Fruit fly (Drosophila melanogaster): Measurements from ENCODE around the gene CG13713.

CG13713 gene

DNA sequence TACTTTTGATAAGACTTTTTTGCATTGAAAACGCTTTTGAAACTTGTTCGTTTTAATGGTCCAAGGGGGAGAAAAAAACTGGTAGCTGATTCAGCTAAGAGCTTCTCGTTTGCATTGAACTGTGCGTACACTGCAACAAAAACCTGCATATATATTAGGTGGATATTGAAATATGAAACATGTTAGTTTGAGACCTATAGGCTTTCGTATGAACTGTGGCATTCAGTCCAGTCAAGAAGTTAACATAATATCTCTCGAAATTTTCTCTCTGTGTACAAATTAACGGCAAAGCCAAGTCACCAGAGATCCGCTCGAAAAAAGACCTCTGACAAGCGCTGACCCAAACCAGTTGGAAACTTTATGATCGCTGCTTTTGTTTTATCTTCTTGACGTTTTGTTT, 631 bp downstream of the CG13713 start (continued):
- TF ChIP-seq stc (GFP tag; IDR thresholded peaks at IDR 0.05) (peak; percentile 84), CG1024 (GFP tag; IDR thresholded peaks at IDR 0.05) (peak; percentile 82), abd-A (tag; optimal IDR thresholded peaks at IDR 0.05) (peak; percentile 52), CG6683 (GFP tag; optimal IDR thresholded peaks at IDR 0.05) (peak; percentile 40), CG11695 (GFP tag; IDR thresholded peaks at IDR 0.05) (peak; percentile 75), CG18476 (GFP tag; optimal IDR thresholded peaks at IDR 0.05) (peak; percentile 70), CG16813 (GFP tag; IDR thresholded peaks at IDR 0.05; ENCODE audit: partially characterized antibody) (no peak), Six4 (GFP tag; optimal IDR thresholded peaks at IDR 0.05) (peak; percentile 73), CG8924 (tag; optimal IDR thresholded peaks at IDR 0.05) (peak; percentile 82), CG13775 (GFP tag; optimal IDR thresholded peaks at IDR 0.05) (peak; percentile 63), CG34224 (GFP tag; IDR thresholded peaks at IDR 0.05; ENCODE audit: partially characterized antibody) (no peak), Hand (GFP tag; optimal IDR thresholded peaks at IDR 0.05) (peak; percentile 22), bbx (GFP tag; IDR thresholded peaks at IDR 0.05; ENCODE audit: partially characterized antibody) (no peak), Sox102F (GFP tag; optimal IDR thresholded peaks at IDR 0.05) (peak; percentile 89), corto (GFP tag; optimal IDR thresholded peaks at IDR 0.05) (no peak), Stat92E (GFP tag; optimal IDR thresholded peaks at IDR 0.05) (no peak), jing (GFP tag; optimal IDR thresholded peaks at IDR 0.05) (peak; percentile 72), psq (GFP tag; optimal IDR thresholded peaks at IDR 0.05) (peak; percentile 21), Hr78 (GFP tag; optimal IDR thresholded peaks at IDR 0.05) (peak in 1 of 2 experiments; percentile 43), ERR (GFP tag; optimal IDR thresholded peaks at IDR 0.05) (peak; percentile 76), tx (GFP tag; optimal IDR thresholded peaks at IDR 0.05) (peak; percentile 77), zfh2 (GFP tag; optimal IDR thresholded peaks at IDR 0.05) (peak; percentile 79), bcd (GFP tag; optimal IDR thresholded peaks at IDR 0.05) (peak; percentile 80), rib (GFP tag; IDR thresholded peaks at IDR 0.05) (0 out of 2 replicates have a peak, but pooled peaks have one; percentile 20), CG4424 (GFP tag; optimal IDR thresholded peaks at IDR 0.05) (peak; percentile 79), CG12942 (GFP tag; optimal IDR thresholded peaks at IDR 0.05) (peak; percentile 66), CG5180 (GFP tag; optimal IDR thresholded peaks at IDR 0.05) (peak; percentile 69), B-H1 (GFP tag; IDR thresholded peaks at IDR 0.05) (peak; percentile 76), chn (GFP tag; optimal IDR thresholded peaks at IDR 0.05) (peak; percentile 82), Hey (tag; optimal IDR thresholded peaks at IDR 0.05) (peak; percentile 50), CG12071 (GFP tag; optimal IDR thresholded peaks at IDR 0.05) (peak; percentile 90), CG13894 (tag; optimal IDR thresholded peaks at IDR 0.05) (peak; percentile 52), D19A (tag; optimal IDR thresholded peaks at IDR 0.05) (peak; percentile 72), NC2β (GFP tag; optimal IDR thresholded peaks at IDR 0.05) (peak; percentile 72), ara (GFP tag; IDR thresholded peaks at IDR 0.05) (peak; percentile 75), br (optimal IDR thresholded peaks at IDR 0.05) (no peak), Drgx (GFP tag; IDR thresholded peaks at IDR 0.05) (peak; percentile 81), CG9797 (GFP tag; optimal IDR thresholded peaks at IDR 0.05) (no peak), HLHmδ (GFP tag; optimal IDR thresholded peaks at IDR 0.05) (no peak), sqz (GFP tag; optimal IDR thresholded peaks at IDR 0.05) (peak; percentile 74), CG5245 (GFP tag; optimal IDR thresholded peaks at IDR 0.05) (peak; percentile 79), wor (GFP tag; IDR thresholded peaks at IDR 0.05) (peak; percentile 49; the same call in 1 of the 2 replicates), chif (GFP tag; optimal IDR thresholded peaks at IDR 0.05) (peak; percentile 84 to 87), hth (optimal IDR thresholded peaks at IDR 0.05) (no peak), oc (tag; optimal IDR thresholded peaks at IDR 0.05) (peak; percentile 84), az2 (GFP tag; optimal IDR thresholded peaks at IDR 0.05) (peak; percentile 86), CG7556 (GFP tag; optimal IDR thresholded peaks at IDR 0.05) (peak; percentile 59), CG14050 (GFP tag; IDR thresholded peaks at IDR 0.05) (peak; percentile 81), CG10431 (GFP tag; optimal IDR thresholded peaks at IDR 0.05) (peak; percentile 49), Ssrp (tag; optimal IDR thresholded peaks at IDR 0.05) (peak; percentile 72), yki (optimal IDR thresholded peaks at IDR 0.05) (no peak)

Data from whole organism, embryonic.